Fruit fly (Drosophila melanogaster): ENCODE data around the gene Hacd2.
A peak's percentile ranks its signal among the peaks of the same experiment; 100 is the strongest.

The Hacd2 gene

DNA sequence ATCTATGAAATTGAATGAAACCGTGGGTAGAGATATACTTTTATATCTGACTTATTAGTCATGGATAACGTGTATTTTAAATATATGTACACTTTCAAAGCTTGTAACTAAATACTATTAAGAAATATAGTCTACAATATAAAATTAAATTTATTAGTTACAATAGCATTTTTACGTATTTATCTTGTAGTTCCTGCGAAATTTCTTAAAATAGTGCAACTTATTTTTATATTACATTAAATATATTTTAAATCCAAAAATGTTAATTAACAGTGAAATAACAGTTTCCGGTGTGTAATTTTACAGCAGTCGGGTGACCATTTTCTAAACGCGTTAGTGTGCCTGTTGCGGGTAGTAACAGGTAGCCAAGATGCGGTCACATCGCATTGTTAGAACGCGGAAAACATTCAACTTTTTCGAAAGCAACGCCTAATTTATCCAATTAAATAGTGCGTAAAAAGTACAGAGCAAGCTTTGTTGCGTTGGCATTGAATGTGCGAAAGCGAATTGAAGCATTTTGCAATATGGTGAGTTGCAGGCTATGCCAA, 46.8 kb downstream of the Hacd2 start, which contains the start of the genes CG10859 and CG7110:
CG10859 (minus strand) TSS at position 51 of the 548 bp plus-strand sequence.
CG7110 (plus strand) TSS at position 378 of the 548 bp plus-strand sequence.
- TF ChIP-seq tai (GFP tag; optimal IDR thresholded peaks at IDR 0.05) = no peak
- TF ChIP-seq sage (GFP tag; optimal IDR thresholded peaks at IDR 0.05) = peak; percentile 48
- TF ChIP-seq Myc (optimal IDR thresholded peaks at IDR 0.05) = peak; percentile 21
- TF ChIP-seq fru (GFP tag; optimal IDR thresholded peaks at IDR 0.05) = no peak
- peak in 1 of 2 experiments; percentile 0 for TF ChIP-seq foxo (GFP tag; optimal IDR thresholded peaks at IDR 0.05)
- peak; percentile 62 for TF ChIP-seq Sp1 (GFP tag; optimal IDR thresholded peaks at IDR 0.05)
- no peak for TF ChIP-seq jim (GFP tag; optimal IDR thresholded peaks at IDR 0.05)
- TF ChIP-seq rgr (GFP tag; optimal IDR thresholded peaks at IDR 0.05) = peak; percentile 38
- TF ChIP-seq dmrt93B (GFP tag; optimal IDR thresholded peaks at IDR 0.05) = peak; percentile 31
- peak; percentile 21 for TF ChIP-seq h (GFP tag; optimal IDR thresholded peaks at IDR 0.05)
- TF ChIP-seq Rel (GFP tag; optimal IDR thresholded peaks at IDR 0.05) = no peak
- TF ChIP-seq Rel (tag; optimal IDR thresholded peaks at IDR 0.05) = no peak
- TF ChIP-seq CG9705 (GFP tag; optimal IDR thresholded peaks at IDR 0.05) = peak; percentile 42
- TF ChIP-seq Hr83 (GFP tag; optimal IDR thresholded peaks at IDR 0.05; ENCODE audit: poor library complexity, severe bottlenecking) = no peak
- no peak for TF ChIP-seq N (GFP tag; optimal IDR thresholded peaks at IDR 0.05)
- TF ChIP-seq Vsx2 (GFP tag; optimal IDR thresholded peaks at IDR 0.05; ENCODE audit: partially characterized antibody) = no peak
- TF ChIP-seq Jra (GFP tag; optimal IDR thresholded peaks at IDR 0.05) = no peak
- TF ChIP-seq HLH106 (tag; optimal IDR thresholded peaks at IDR 0.05) = peak; percentile 20
- TF ChIP-seq Dfd (GFP tag; optimal IDR thresholded peaks at IDR 0.05) = no peak

DNA sequence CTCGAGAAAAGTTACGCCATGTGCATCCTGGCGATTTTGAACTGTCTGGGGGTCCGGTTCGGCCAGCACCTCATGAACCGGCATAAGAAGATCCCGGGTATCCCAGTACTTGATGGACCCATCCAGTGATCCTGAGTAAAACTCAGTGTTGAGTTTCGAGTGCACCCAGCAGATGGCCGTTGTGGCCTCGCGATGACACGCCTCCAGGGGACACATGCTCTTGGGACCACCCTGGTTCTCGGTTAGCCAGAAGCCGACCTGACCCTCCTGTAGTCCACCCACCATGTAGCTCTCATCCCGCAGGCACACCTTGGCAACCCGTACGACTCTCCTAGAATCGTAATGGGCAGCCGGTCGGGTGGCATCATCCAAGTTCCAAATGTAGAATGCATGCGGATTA, 48.1 kb downstream of the Hacd2 start:
- TF ChIP-seq OdsH (GFP tag; optimal IDR thresholded peaks at IDR 0.05) (no peak), dmrt93B (GFP tag; optimal IDR thresholded peaks at IDR 0.05) (no peak), dl (GFP tag; optimal IDR thresholded peaks at IDR 0.05; ENCODE audit: insufficient read depth in 1 of 2, partially characterized antibody in 2 of 2) (no peak)

DNA sequence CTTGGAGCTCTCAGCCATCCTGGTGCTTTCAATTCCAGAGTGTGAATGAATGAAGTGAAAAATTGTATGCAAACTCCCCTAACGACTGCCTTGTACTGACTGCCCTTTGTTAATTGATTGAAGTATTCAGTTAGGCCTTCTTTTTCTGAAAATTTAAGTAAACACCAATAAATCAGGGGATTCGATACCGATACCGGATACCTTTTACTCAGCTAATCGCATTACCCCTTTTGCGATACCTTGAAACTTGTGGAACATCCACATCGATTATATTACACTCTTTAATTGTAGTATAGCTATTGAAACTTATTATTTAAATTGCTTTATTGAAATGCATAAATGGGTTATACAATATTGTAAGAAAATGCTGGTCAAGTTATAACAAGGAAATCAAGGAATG, 49.4 kb downstream of the Hacd2 start, which contains the start of gene CG16957:
CG16957 (minus strand) TSS at position 101 of the 400 bp plus-strand sequence.
- no peak for TF ChIP-seq dmrt93B (GFP tag; optimal IDR thresholded peaks at IDR 0.05)
- TF ChIP-seq Hnf4 (GFP tag; optimal IDR thresholded peaks at IDR 0.05) = no peak
- TF ChIP-seq dsf (GFP tag; optimal IDR thresholded peaks at IDR 0.05; ENCODE audit: borderline replicate concordance) = no peak
- no peak for TF ChIP-seq pan (optimal IDR thresholded peaks at IDR 0.05)
- TF ChIP-seq N (GFP tag; optimal IDR thresholded peaks at IDR 0.05) = no peak
- TF ChIP-seq Vsx2 (GFP tag; optimal IDR thresholded peaks at IDR 0.05; ENCODE audit: partially characterized antibody) = no peak
- no peak for TF ChIP-seq psq (GFP tag; optimal IDR thresholded peaks at IDR 0.05)
- no peak for TF ChIP-seq OdsH (GFP tag; optimal IDR thresholded peaks at IDR 0.05)
- no peak for TF ChIP-seq tai (GFP tag; optimal IDR thresholded peaks at IDR 0.05)
- no peak for TF ChIP-seq dl (GFP tag; optimal IDR thresholded peaks at IDR 0.05; ENCODE audit: insufficient read depth in 1 of 2, partially characterized antibody in 2 of 2)
- no peak for TF ChIP-seq GATAd (GFP tag; optimal IDR thresholded peaks at IDR 0.05)
- TF ChIP-seq CG32264 (GFP tag; optimal IDR thresholded peaks at IDR 0.05) = no peak
- no peak for TF ChIP-seq Dif (GFP tag; optimal IDR thresholded peaks at IDR 0.05; ENCODE audit: partially characterized antibody)
- no peak for TF ChIP-seq foxo (GFP tag; optimal IDR thresholded peaks at IDR 0.05)

DNA sequence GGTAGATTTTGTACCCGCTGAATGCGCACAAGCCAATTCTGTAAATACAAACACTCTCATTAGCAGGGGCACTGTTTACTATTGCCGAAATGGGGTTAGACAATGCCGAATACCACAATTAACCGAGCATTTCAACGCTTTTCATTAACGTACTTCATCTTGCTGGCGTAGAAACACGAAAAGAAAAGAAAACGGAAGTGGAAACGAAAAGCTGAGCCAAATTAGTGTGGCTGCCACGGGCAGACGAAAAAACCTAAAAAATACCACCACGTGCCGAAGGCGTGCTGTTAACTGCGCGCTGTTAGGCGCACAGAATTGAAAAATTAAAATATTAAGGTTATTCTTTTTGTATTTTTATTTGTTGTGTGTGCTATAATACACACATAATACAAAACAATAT, 50.5 kb downstream of the Hacd2 start, which contains the start of gene RpL24:
RpL24 (minus strand) TSS at position 229 of the 400 bp plus-strand sequence.
- no peak for TF ChIP-seq dl (GFP tag; optimal IDR thresholded peaks at IDR 0.05; ENCODE audit: insufficient read depth in 1 of 2, partially characterized antibody in 2 of 2)
- TF ChIP-seq brk (GFP tag; optimal IDR thresholded peaks at IDR 0.05) = no peak
- peak; percentile 61 for TF ChIP-seq Rel (GFP tag; optimal IDR thresholded peaks at IDR 0.05)
- peak; percentile 69 for TF ChIP-seq Rel (tag; optimal IDR thresholded peaks at IDR 0.05)
- no peak for TF ChIP-seq Dif (GFP tag; optimal IDR thresholded peaks at IDR 0.05; ENCODE audit: partially characterized antibody)
- peak; percentile 91 for TF ChIP-seq Sp1 (GFP tag; optimal IDR thresholded peaks at IDR 0.05)
- TF ChIP-seq fru (GFP tag; optimal IDR thresholded peaks at IDR 0.05) = peak; percentile 83
- no peak for TF ChIP-seq usp (GFP tag; optimal IDR thresholded peaks at IDR 0.05)
- peak; percentile 63 for TF ChIP-seq CG32264 (GFP tag; optimal IDR thresholded peaks at IDR 0.05)
- TF ChIP-seq Hr78 (GFP tag; optimal IDR thresholded peaks at IDR 0.05) = no peak
- peak; percentile 27 for TF ChIP-seq dsf (GFP tag; optimal IDR thresholded peaks at IDR 0.05; ENCODE audit: borderline replicate concordance)
- TF ChIP-seq tai (GFP tag; optimal IDR thresholded peaks at IDR 0.05) = no peak
- peak; percentile 74 for TF ChIP-seq psq (GFP tag; optimal IDR thresholded peaks at IDR 0.05)
- TF ChIP-seq CrebA (GFP tag; optimal IDR thresholded peaks at IDR 0.05; ENCODE audit: borderline replicate concordance) = no peak
- TF ChIP-seq Vsx2 (GFP tag; optimal IDR thresholded peaks at IDR 0.05; ENCODE audit: partially characterized antibody) = no peak
- TF ChIP-seq sage (GFP tag; optimal IDR thresholded peaks at IDR 0.05) = peak; percentile 87
- TF ChIP-seq pan (optimal IDR thresholded peaks at IDR 0.05) = no peak
- TF ChIP-seq Hr83 (GFP tag; optimal IDR thresholded peaks at IDR 0.05; ENCODE audit: poor library complexity, severe bottlenecking) = peak; percentile 92
- peak; percentile 69 for TF ChIP-seq ey (GFP tag; optimal IDR thresholded peaks at IDR 0.05)
- peak; percentile 76 for TF ChIP-seq HLH106 (tag; optimal IDR thresholded peaks at IDR 0.05)
- peak; percentile 53 to 82 for TF ChIP-seq foxo (GFP tag; optimal IDR thresholded peaks at IDR 0.05)
- no peak for TF ChIP-seq GATAd (GFP tag; optimal IDR thresholded peaks at IDR 0.05)
- peak; percentile 96 for TF ChIP-seq rgr (GFP tag; optimal IDR thresholded peaks at IDR 0.05)
- TF ChIP-seq N (GFP tag; optimal IDR thresholded peaks at IDR 0.05) = no peak
- TF ChIP-seq OdsH (GFP tag; optimal IDR thresholded peaks at IDR 0.05) = peak; percentile 87
- TF ChIP-seq jim (GFP tag; optimal IDR thresholded peaks at IDR 0.05) = no peak
- TF ChIP-seq CG9705 (GFP tag; optimal IDR thresholded peaks at IDR 0.05) = peak; percentile 93
- no peak for TF ChIP-seq Hnf4 (GFP tag; optimal IDR thresholded peaks at IDR 0.05)
- TF ChIP-seq lola (GFP tag; optimal IDR thresholded peaks at IDR 0.05) = no peak
- TF ChIP-seq Mio (GFP tag; optimal IDR thresholded peaks at IDR 0.05) = peak; percentile 75
- peak; percentile 89 for TF ChIP-seq sv (GFP tag; optimal IDR thresholded peaks at IDR 0.05)
- peak; percentile 53 for TF ChIP-seq woc (GFP tag; optimal IDR thresholded peaks at IDR 0.05)
- peak; percentile 77 for TF ChIP-seq Myc (optimal IDR thresholded peaks at IDR 0.05)
- peak; percentile 91 for TF ChIP-seq h (GFP tag; optimal IDR thresholded peaks at IDR 0.05)
- TF ChIP-seq br (GFP tag; optimal IDR thresholded peaks at IDR 0.05) = peak; percentile 90
- TF ChIP-seq dmrt93B (GFP tag; optimal IDR thresholded peaks at IDR 0.05) = peak; percentile 87
